Fruit fly (Drosophila melanogaster) whole organism, embryonic: ENCODE data around the gene PNKP.

ENCODE experiments used
- Adf1 ChIP-seq: fragments of 200-800 bp; sonication (Bioruptor generic); IDR thresholded peaks from 2 replicates; pipeline ENCODE4 v1.3.6; 2022; ENCODE audit warnings: missing biosample characterization, missing genetic modification characterization
- Asciz ChIP-seq: fragments of 200-800 bp; sonication (Bioruptor generic); optimal IDR thresholded peaks from 2 replicates; lab custom pipeline; 2017; ENCODE audit warnings: missing biosample characterization, mild to moderate bottlenecking, missing genetic modification characterization, missing genetic modification reagents
- Awh ChIP-seq: fragments of 200-800 bp; sonication (Bioruptor generic); IDR thresholded peaks from 2 replicates; pipeline ENCODE4, ENCODE4 v1.3.6; 2022; ENCODE audit warnings: missing biosample characterization, missing genetic modification characterization
- CG12769 ChIP-seq: fragments of 200-800 bp; sonication (Bioruptor generic); optimal IDR thresholded peaks from 2 replicates; lab custom pipeline; 2019; ENCODE audit warnings: missing biosample characterization, mild to moderate bottlenecking, missing genetic modification characterization, moderate library complexity
- CG12942 ChIP-seq: fragments of 200-800 bp; sonication (Bioruptor generic); optimal IDR thresholded peaks from 3 replicates; lab custom pipeline; 2016; ENCODE audit warnings: missing biosample characterization, missing genetic modification characterization
- CG13123 ChIP-seq: fragments of 200-800 bp; sonication (Bioruptor generic); optimal IDR thresholded peaks from 2 replicates; lab custom pipeline; 2016; ENCODE audit warnings: missing biosample characterization, missing genetic modification characterization
- CG13296 ChIP-seq: fragments of 200-800 bp; sonication (Bioruptor generic); optimal IDR thresholded peaks from 3 replicates; lab custom pipeline; 2018; ENCODE audit warnings: missing biosample characterization, mild to moderate bottlenecking, missing genetic modification characterization
- CG18011 ChIP-seq: fragments of 200-800 bp; sonication (Bioruptor generic); optimal IDR thresholded peaks from 2 replicates; lab custom pipeline; 2017; ENCODE audit warnings: missing biosample characterization, missing genetic modification characterization, mild to moderate bottlenecking, moderate library complexity, missing genotype
- CG18262 ChIP-seq: fragments of 200-800 bp; optimal IDR thresholded peaks from 3 replicates; lab custom pipeline; 2019; ENCODE audit warnings: missing biosample characterization, mild to moderate bottlenecking, missing genetic modification characterization, moderate library complexity
- CG31441 ChIP-seq: fragments of 200-800 bp; sonication (Bioruptor generic); IDR thresholded peaks from 2 replicates; pipeline ENCODE4 v1.3.6; 2022; ENCODE audit warnings: missing biosample characterization, missing genetic modification characterization
- CG3407 ChIP-seq: fragments of 200-800 bp; sonication (Bioruptor generic); optimal IDR thresholded peaks from 2 replicates; lab custom pipeline; 2018; ENCODE audit warnings: missing biosample characterization, mild to moderate bottlenecking, missing genetic modification characterization
- CG5180 ChIP-seq: fragments of 200-800 bp; sonication (Bioruptor generic); optimal IDR thresholded peaks from 3 replicates; lab custom pipeline; 2017; ENCODE audit warnings: missing biosample characterization, missing genetic modification characterization, mild to moderate bottlenecking, moderate library complexity, missing genetic modification reagents
- CG6175 ChIP-seq: fragments of 200-800 bp; sonication (Bioruptor generic); IDR thresholded peaks from 3 replicates; pipeline ENCODE4 v1.3.6; 2022; ENCODE audit warnings: missing biosample characterization, missing genetic modification characterization
- CG7372 ChIP-seq: fragments of 200-800 bp; sonication (Bioruptor generic); IDR thresholded peaks from 2 replicates; pipeline ENCODE4 v1.3.6; 2022; ENCODE audit warnings: missing biosample characterization, missing genetic modification characterization
- CG7745 ChIP-seq: fragments of 200-800 bp; sonication (Bioruptor generic); optimal IDR thresholded peaks from 2 replicates; lab custom pipeline; 2018; ENCODE audit warnings: missing biosample characterization, mild to moderate bottlenecking, missing genetic modification characterization, moderate library complexity
- CG7987 ChIP-seq: fragments of 200-800 bp; sonication (Bioruptor generic); optimal IDR thresholded peaks from 2 replicates; lab custom pipeline; 2018; ENCODE audit warnings: missing biosample characterization, mild to moderate bottlenecking, missing genetic modification characterization, moderate library complexity
- Eip74EF ChIP-seq, 2 experiments: fragments of 200-800 bp in 1 of 2; fragments of >200 bp in 1 of 2; sonication (Bioruptor generic) in 1 of 2; optimal IDR thresholded peaks; 2 replicates each; lab custom pipeline; 2017 to 2019; ENCODE audit warnings: missing biosample characterization in 2 of 2, missing genetic modification characterization in 2 of 2, mild to moderate bottlenecking in 1 of 2, moderate library complexity in 1 of 2
- Fer3 ChIP-seq: fragments of 200-800 bp; sonication (Bioruptor generic); optimal IDR thresholded peaks from 2 replicates; lab custom pipeline; 2018; ENCODE audit warnings: missing biosample characterization, mild to moderate bottlenecking, missing genetic modification characterization, moderate library complexity
- Hr39 ChIP-seq: fragments of >200 bp; optimal IDR thresholded peaks from 2 replicates; lab custom pipeline; 2017
- Jarid2 ChIP-seq: fragments of 200-800 bp; sonication (Bioruptor generic); optimal IDR thresholded peaks from 3 replicates; lab custom pipeline; 2017; ENCODE audit warnings: mild to moderate bottlenecking, missing biosample characterization, missing genetic modification reagents, missing genetic modification characterization
- Lpt ChIP-seq: fragments of >200 bp; optimal IDR thresholded peaks from 2 replicates; lab custom pipeline; 2018; ENCODE audit warnings: missing biosample characterization, missing genetic modification characterization
- Nf-YB ChIP-seq: fragments of 200-800 bp; sonication (Bioruptor generic); optimal IDR thresholded peaks from 3 replicates; lab custom pipeline; 2019; ENCODE audit warnings: missing biosample characterization, mild to moderate bottlenecking, missing genetic modification characterization, moderate library complexity
- Oaz ChIP-seq: fragments of 200-800 bp; sonication (Bioruptor generic); IDR thresholded peaks from 2 replicates; pipeline ENCODE4 v1.3.6; 2022; ENCODE audit warnings: missing biosample characterization, missing genetic modification characterization
- Optix ChIP-seq: fragments of 200-800 bp; sonication (Bioruptor generic); IDR thresholded peaks from 3 replicates; pipeline ENCODE4 v1.3.6; 2022; ENCODE audit warnings: missing biosample characterization, missing genetic modification characterization
- Side ChIP-seq: fragments of 200-800 bp; sonication (Bioruptor generic); optimal IDR thresholded peaks from 2 replicates; lab custom pipeline; 2016; ENCODE audit warnings: missing biosample characterization, missing genetic modification characterization
- Sin3A ChIP-seq: fragments of >200 bp; optimal IDR thresholded peaks from 2 replicates; lab custom pipeline; 2018
- Taf1 ChIP-seq: fragments of 200-800 bp; sonication (Bioruptor generic); IDR thresholded peaks from 2 replicates; pipeline ENCODE4 v1.3.6; 2022; ENCODE audit warnings: missing biosample characterization, missing genetic modification characterization
- Xbp1 ChIP-seq: fragments of 200-800 bp; sonication (Bioruptor generic); optimal IDR thresholded peaks from 3 replicates; lab custom pipeline; 2016; ENCODE audit warnings: missing biosample characterization, mild to moderate bottlenecking, missing genetic modification characterization
- al ChIP-seq: fragments of 200-800 bp; sonication (Bioruptor generic); IDR thresholded peaks from 2 replicates; pipeline ENCODE4 v1.3.6; 2022; ENCODE audit warnings: missing biosample characterization, missing genetic modification characterization
- br ChIP-seq: fragments of >200 bp; optimal IDR thresholded peaks from 2 replicates; lab custom pipeline; 2017
- cg ChIP-seq: fragments of 200-800 bp; sonication (Bioruptor generic); optimal IDR thresholded peaks from 3 replicates; lab custom pipeline; 2019; ENCODE audit warnings: missing biosample characterization, mild to moderate bottlenecking, missing genetic modification characterization, moderate library complexity
- chif ChIP-seq, 2 experiments: fragments of 200-800 bp; sonication (Bioruptor generic); optimal IDR thresholded peaks; 3 replicates each; lab custom pipeline; 2016; ENCODE audit warnings: missing biosample characterization in 2 of 2, missing genetic modification characterization in 2 of 2
- dm ChIP-seq: fragments of 200-800 bp; sonication (Bioruptor generic); optimal IDR thresholded peaks from 3 replicates; lab custom pipeline; 2016; ENCODE audit warnings: missing biosample characterization, missing genetic modification characterization
- ems ChIP-seq: fragments of 200-800 bp; sonication (Bioruptor generic); optimal IDR thresholded peaks from 3 replicates; lab custom pipeline; 2016; ENCODE audit warnings: missing biosample characterization, missing genetic modification characterization
- eyg ChIP-seq: fragments of 200-800 bp; sonication (Bioruptor generic); optimal IDR thresholded peaks from 3 replicates; lab custom pipeline; 2016; ENCODE audit warnings: missing biosample characterization, missing genetic modification characterization
- fd102C ChIP-seq: fragments of 200-800 bp; sonication (Bioruptor generic); optimal IDR thresholded peaks from 2 replicates; lab custom pipeline; 2018; ENCODE audit warnings: missing biosample characterization, mild to moderate bottlenecking, missing genetic modification characterization, moderate library complexity
- fd96Cb ChIP-seq: fragments of 200-800 bp; sonication (Bioruptor generic); optimal IDR thresholded peaks from 2 replicates; lab custom pipeline; 2018; ENCODE audit warnings: missing biosample characterization, mild to moderate bottlenecking, missing genetic modification characterization, moderate library complexity
- ftz-f1 ChIP-seq: fragments of 200-800 bp; sonication (Bioruptor generic); optimal IDR thresholded peaks from 2 replicates; lab custom pipeline; 2016; ENCODE audit warnings: missing biosample characterization, missing genetic modification characterization
- gem ChIP-seq: fragments of 200-800 bp; sonication (Bioruptor generic); optimal IDR thresholded peaks from 2 replicates; lab custom pipeline; 2019; ENCODE audit warnings: missing biosample characterization, mild to moderate bottlenecking, missing genetic modification characterization, moderate library complexity
- gsb ChIP-seq: fragments of 200-800 bp; sonication (Bioruptor generic); IDR thresholded peaks from 2 replicates; pipeline ENCODE4 v1.3.6; 2022; ENCODE audit warnings: missing biosample characterization, missing genetic modification characterization
- h ChIP-seq: fragments of >200 bp; optimal IDR thresholded peaks from 2 replicates; lab custom pipeline; 2017
- ind ChIP-seq: fragments of 200-800 bp; sonication (Bioruptor generic); optimal IDR thresholded peaks from 3 replicates; lab custom pipeline; 2016; ENCODE audit warnings: missing biosample characterization, missing genetic modification characterization
- jumu ChIP-seq: fragments of 200-800 bp; sonication (Bioruptor generic); optimal IDR thresholded peaks from 3 replicates; lab custom pipeline; 2016; ENCODE audit warnings: missing biosample characterization, missing genetic modification characterization
- kni ChIP-seq: fragments of 200-800 bp; sonication (Bioruptor generic); optimal IDR thresholded peaks from 3 replicates; lab custom pipeline; 2017; ENCODE audit warnings: mild to moderate bottlenecking, missing biosample characterization, missing genetic modification reagents, missing genetic modification characterization
- pho ChIP-seq: fragments of 200-800 bp; sonication (Bioruptor generic); optimal IDR thresholded peaks from 2 replicates; lab custom pipeline; 2016; ENCODE audit warnings: missing biosample characterization, missing genetic modification characterization
- slbo ChIP-seq: fragments of 200-800 bp; sonication (Bioruptor generic); IDR thresholded peaks from 2 replicates; pipeline ENCODE4 v1.3.6; 2022; ENCODE audit warnings: missing biosample characterization, missing genetic modification characterization
- sna ChIP-seq: fragments of 200-800 bp; sonication (Bioruptor generic); IDR thresholded peaks from 2 replicates; pipeline ENCODE4 v1.3.6; 2022; ENCODE audit warnings: missing biosample characterization, missing genetic modification characterization; ENCODE audit not compliant: partially characterized antibody
- stc ChIP-seq: fragments of 200-800 bp; sonication (Bioruptor generic); IDR thresholded peaks from 2 replicates; pipeline ENCODE4 v1.3.6; 2022; ENCODE audit warnings: missing biosample characterization, missing genetic modification characterization
- tap ChIP-seq: fragments of 200-800 bp; optimal IDR thresholded peaks from 3 replicates; lab custom pipeline; 2019; ENCODE audit warnings: missing biosample characterization, mild to moderate bottlenecking, missing genetic modification characterization, moderate library complexity
- toy ChIP-seq: fragments of 200-800 bp; sonication (Bioruptor generic); IDR thresholded peaks from 2 replicates; pipeline ENCODE4 v1.3.6; 2022; ENCODE audit warnings: missing biosample characterization, missing genetic modification characterization
- vnd ChIP-seq: fragments of 200-800 bp; sonication (Bioruptor generic); IDR thresholded peaks from 3 replicates; pipeline ENCODE4 v1.3.6; 2022; ENCODE audit warnings: missing biosample characterization, missing genetic modification characterization; ENCODE audit not compliant: partially characterized antibody
- wor ChIP-seq: fragments of 200-800 bp; sonication (Bioruptor generic); IDR thresholded peaks from 2 replicates; pipeline ENCODE4 v1.3.6; 2022; ENCODE audit warnings: missing biosample characterization, missing genetic modification characterization
- z ChIP-seq: fragments of 200-800 bp; sonication (Bioruptor generic); IDR thresholded peaks from 3 replicates; pipeline ENCODE4 v1.3.6; 2022; ENCODE audit warnings: missing biosample characterization, missing genetic modification characterization

Gene PNKP

dm6 chr3R:8356626-8357290 is 13.4 kb upstream of the PNKP start, which contains the start of gene stck (continued):
- TF ChIP-seq wor (GFP tag; lab: Robert Waterston, UW) (no peak), Oaz (GFP tag; lab: Robert Waterston, UW) (no peak), Hr39 (no peak), Fer3 (tag; lab: Kevin White, UChicago) (no peak), CG12769 (no peak), Jarid2 (GFP tag; lab: Kevin White, UChicago) (no peak), CG7745 (no peak), stc (no peak), CG13296 (no peak), Lpt (GFP tag; lab: Kevin White, UChicago) (no peak), fd96Cb (tag; lab: Kevin White, UChicago) (no peak), z (GFP tag; lab: Robert Waterston, UW) (no peak), Adf1 (no peak), gsb (GFP tag; lab: Robert Waterston, UW) (no peak), CG7372 (GFP tag; lab: Robert Waterston, UW) (no peak), Optix (GFP tag; lab: Robert Waterston, UW) (no peak), ems (no peak), slbo (GFP tag; lab: Robert Waterston, UW) (no peak), Eip74EF (GFP tag; optimal IDR thresholded peaks at IDR 0.05; lab: Kevin White, UChicago) (no peak), chif (GFP tag; optimal IDR thresholded peaks at IDR 0.05; lab: Kevin White, UChicago) (no peak), fd102C (no peak), CG12942 (GFP tag; lab: Kevin White, UChicago) (no peak), Taf1 (no peak), h (lab: Kevin White, UChicago) (no peak), ftz-f1 (GFP tag; lab: Kevin White, UChicago) (no peak), CG7987 (no peak), jumu (GFP tag; lab: Kevin White, UChicago) (no peak), gem (tag; lab: Kevin White, UChicago) (no peak), Awh (GFP tag; lab: Robert Waterston, UW) (no peak), CG5180 (GFP tag; lab: Kevin White, UChicago) (no peak)

dm6 chr3R:8355579-8355978 is 12.3 kb upstream of the PNKP start:
- TF ChIP-seq dm (GFP tag; lab: Kevin White, UChicago) (peak; percentile 85), br (lab: Kevin White, UChicago) (no peak), eyg (GFP tag; lab: Kevin White, UChicago) (peak; percentile 96), kni (GFP tag; lab: Kevin White, UChicago) (no peak), Xbp1 (GFP tag; lab: Kevin White, UChicago) (peak; percentile 97), ind (peak; percentile 95), sna (GFP tag; lab: Robert Waterston, UW) (no peak), CG18011 (peak; percentile 87), toy (GFP tag; lab: Robert Waterston, UW) (peak; percentile 79), CG31441 (GFP tag; lab: Robert Waterston, UW) (peak; percentile 76), Asciz (GFP tag; lab: Kevin White, UChicago) (peak; percentile 94), tap (tag; lab: Kevin White, UChicago) (peak; percentile 90), Sin3A (no peak), pho (GFP tag; lab: Kevin White, UChicago) (peak; percentile 98), Side (peak; percentile 97), vnd (GFP tag; lab: Robert Waterston, UW) (no peak), al (peak; percentile 97), cg (GFP tag; lab: Kevin White, UChicago) (no peak), Hr39 (no peak), CG3407 (peak; percentile 87), CG6175 (peak; percentile 93), Nf-YB (peak; percentile 78), CG18262 (tag; lab: Kevin White, UChicago) (peak; percentile 86), Awh (GFP tag; lab: Robert Waterston, UW) (peak; percentile 90), Jarid2 (GFP tag; lab: Kevin White, UChicago) (peak; percentile 75), CG13123 (GFP tag; lab: Kevin White, UChicago) (peak; percentile 92)
